Fruit fly (Drosophila melanogaster) whole organism, prepupa: ENCODE measurements around the gene SLC22A.

ENCODE experiments used
- Blimp-1 ChIP-seq: fragments of 200-800 bp; sonication (Bioruptor generic); optimal IDR thresholded peaks from 3 replicates; lab custom pipeline; 2017; ENCODE audit warnings: missing biosample characterization, missing genetic modification characterization, mild to moderate bottlenecking, moderate library complexity, missing genetic modification reagents
- CG10669 ChIP-seq: fragments of 200-800 bp; sonication (Bioruptor generic); optimal IDR thresholded peaks from 3 replicates; lab custom pipeline; 2018; ENCODE audit warnings: missing biosample characterization, mild to moderate bottlenecking, missing genetic modification characterization, moderate library complexity
- CG3919 ChIP-seq: fragments of 200-800 bp; sonication (Bioruptor generic); optimal IDR thresholded peaks from 3 replicates; lab custom pipeline; 2016; ENCODE audit warnings: missing biosample characterization, missing genetic modification characterization
- CG6163 ChIP-seq: fragments of 200-800 bp; sonication (Bioruptor generic); IDR thresholded peaks from 3 replicates; pipeline ENCODE4 v1.3.6; 2022; ENCODE audit warnings: missing biosample characterization, missing genetic modification characterization
- CG6792 ChIP-seq: fragments of 200-800 bp; sonication (Bioruptor generic); optimal IDR thresholded peaks from 3 replicates; lab custom pipeline; 2016; ENCODE audit warnings: missing biosample characterization, missing genetic modification characterization
- CG6854 ChIP-seq: fragments of 200-800 bp; sonication (Bioruptor generic); optimal IDR thresholded peaks from 2 replicates; lab custom pipeline; 2017; ENCODE audit warnings: missing biosample characterization, mild to moderate bottlenecking, missing genetic modification characterization
- Hr38 ChIP-seq: sonication (Bioruptor generic); optimal IDR thresholded peaks from 2 replicates; lab custom pipeline; 2016; ENCODE audit warnings: missing biosample characterization, missing genetic modification characterization
- Lpt ChIP-seq: fragments of 200-800 bp; sonication (Bioruptor generic); optimal IDR thresholded peaks from 3 replicates; lab custom pipeline; 2016; ENCODE audit warnings: missing biosample characterization, missing genetic modification characterization
- fd85E ChIP-seq: fragments of 200-800 bp; sonication (Bioruptor generic); optimal IDR thresholded peaks from 3 replicates; lab custom pipeline; 2016; ENCODE audit warnings: missing biosample characterization, missing genetic modification characterization
- fkh ChIP-seq: fragments of 200-800 bp; sonication (Bioruptor generic); optimal IDR thresholded peaks from 3 replicates; lab custom pipeline; 2017; ENCODE audit warnings: missing biosample characterization, mild to moderate bottlenecking, missing genetic modification characterization, moderate library complexity
- spab ChIP-seq: fragments of 200-800 bp; sonication (Bioruptor generic); optimal IDR thresholded peaks from 2 replicates; lab custom pipeline; 2017; ENCODE audit warnings: missing biosample characterization, mild to moderate bottlenecking, missing genetic modification characterization, missing genetic modification reagents
- topi ChIP-seq: fragments of 200-800 bp; sonication (Bioruptor generic); optimal IDR thresholded peaks from 3 replicates; lab custom pipeline; 2016; ENCODE audit warnings: missing biosample characterization, missing genetic modification characterization
- vri ChIP-seq: fragments of 200-800 bp; sonication (Bioruptor generic); optimal IDR thresholded peaks from 3 replicates; lab custom pipeline; 2016; ENCODE audit warnings: missing biosample characterization, mild to moderate bottlenecking, missing genetic modification characterization

DNA sequence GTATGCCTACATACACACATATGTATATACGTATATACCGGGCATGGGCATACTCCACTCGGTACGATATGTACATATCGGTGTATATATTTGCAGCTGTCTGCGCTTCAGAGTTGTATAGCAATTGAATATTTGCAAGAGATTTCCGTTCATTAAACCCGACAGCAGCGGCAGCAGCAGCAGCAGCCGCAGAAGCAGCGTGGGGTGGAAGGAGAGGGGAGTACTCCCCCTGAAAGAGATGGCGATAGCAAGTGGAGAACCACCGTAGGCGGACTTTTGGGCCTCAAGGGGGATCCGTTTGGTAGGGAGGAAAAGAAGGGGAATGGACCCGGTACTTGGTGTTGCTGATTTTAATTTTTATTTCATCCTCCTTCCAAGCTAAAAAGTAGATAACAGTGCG is 39.7 kb upstream of the SLC22A start:
- TF ChIP-seq CG6792 (GFP tag; lab: Kevin White, UChicago) (no peak), CG6854 (GFP tag; lab: Kevin White, UChicago) (peak; percentile 0), Hr38 (GFP tag; lab: Kevin White, UChicago) (no peak), fd85E (GFP tag; lab: Kevin White, UChicago) (peak; percentile 15), CG10669 (GFP tag; lab: Kevin White, UChicago) (peak; percentile 0), Lpt (GFP tag; lab: Kevin White, UChicago) (peak; percentile 88), topi (GFP tag; lab: Kevin White, UChicago) (peak; percentile 9), spab (GFP tag; lab: Kevin White, UChicago) (peak; percentile 35), fkh (no peak), CG3919 (GFP tag; lab: Kevin White, UChicago) (peak; percentile 43), vri (GFP tag; lab: Kevin White, UChicago) (peak; percentile 43), Blimp-1 (peak; percentile 18), CG6163 (GFP tag; lab: Robert Waterston, UW) (peak; percentile 75)
